Worm (Caenorhabditis elegans) whole organism, L4/young adult: ENCODE results near the gene srh-120.

Source experiments
- dao-5 ChIP-seq: sonication (generic microtip); optimal IDR thresholded peaks from 2 replicates; lab custom pipeline; 2016; ENCODE audit warnings: missing genotype, missing genetic modification characterization, moderate library complexity, missing compliant biosample characterization
- him-1 ChIP-seq: sonication (generic microtip); optimal IDR thresholded peaks from 2 replicates; lab custom pipeline; 2016; ENCODE audit warnings: missing genotype, missing genetic modification reagents, missing genetic modification characterization, missing compliant biosample characterization

DNA sequence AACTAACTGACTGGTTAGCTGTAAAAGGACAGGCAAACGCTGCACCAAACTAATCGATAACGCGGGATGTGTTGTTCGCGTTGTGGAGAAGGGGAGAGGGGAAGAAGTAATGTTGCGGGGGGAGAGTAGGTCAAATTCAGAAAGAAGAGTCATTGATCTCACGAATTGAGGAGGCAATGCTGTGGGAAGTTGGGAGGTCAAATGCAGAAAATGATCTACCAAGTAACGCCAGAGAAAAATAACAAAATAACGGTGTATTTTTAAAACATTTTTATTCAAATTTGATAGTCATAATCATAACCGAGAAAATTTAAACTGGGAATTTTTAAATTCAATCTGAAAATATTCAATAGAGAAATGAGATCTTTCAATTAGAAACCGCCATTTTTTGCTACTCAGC, 45.4 kb upstream of the srh-120 start, which contains the start of gene lsy-27:
- no peak for TF ChIP-seq him-1 (tag; lab: Kevin White, UChicago)
- no peak for TF ChIP-seq dao-5 (tag; lab: Kevin White, UChicago)
